Worm (Caenorhabditis elegans): ENCODE data around the gene T10G3.4.

DNA sequence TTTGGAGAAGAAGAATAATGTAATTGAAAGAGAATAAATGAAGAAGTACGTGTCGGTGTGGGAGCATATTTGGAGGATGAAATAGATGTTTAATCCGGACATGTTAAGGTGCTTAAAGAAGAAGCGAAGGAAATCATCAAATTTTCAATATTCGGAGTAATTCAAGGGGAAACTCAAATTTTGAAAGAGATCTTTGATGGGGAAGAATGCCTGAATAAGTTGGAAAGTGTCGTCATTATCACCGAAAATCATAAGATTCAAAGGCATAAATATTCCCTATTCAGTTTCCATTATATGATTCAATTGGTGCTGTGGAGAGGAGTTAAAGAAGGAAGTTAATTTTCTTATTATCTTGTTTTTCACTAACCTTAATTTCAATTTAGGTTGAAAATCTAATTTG lies 30.9 kb upstream of the T10G3.4 start, which contains the start of gene semi-1:
- TF ChIP-seq mab-5 (tag; optimal IDR thresholded peaks at IDR 0.05) (no peak), nhr-6 (tag; optimal IDR thresholded peaks at IDR 0.05) (no peak)
